Worm (Caenorhabditis elegans) whole organism, L2 larva: ENCODE measurements around the gene C30B5.2.

Experiments used
- C34F6.9 ChIP-seq: fragments of 150-350 bp; optimal IDR thresholded peaks from 2 replicates; lab custom pipeline; 2014; ENCODE audit warnings: missing biosample characterization, missing genetic modification characterization
- F13H6.1 ChIP-seq: sonication (generic microtip); optimal IDR thresholded peaks from 2 replicates; lab custom pipeline; 2016; ENCODE audit warnings: missing genetic modification characterization, missing compliant biosample characterization
- R02D3.7 ChIP-seq: fragments of 150-350 bp; optimal IDR thresholded peaks from 2 replicates; lab custom pipeline; 2014; ENCODE audit warnings: missing biosample characterization, missing genetic modification characterization
- Y55F3AM.14 ChIP-seq: fragments of 200-800 bp; sonication (Bioruptor generic); optimal IDR thresholded peaks from 2 replicates; lab custom pipeline; 2018; ENCODE audit warnings: mild to moderate bottlenecking, missing genetic modification characterization, missing compliant biosample characterization
- ZK546.5 ChIP-seq: sonication (generic microtip); optimal IDR thresholded peaks from 2 replicates; lab custom pipeline; 2017; ENCODE audit warnings: missing biosample characterization, missing genetic modification characterization
- alr-1 ChIP-seq: fragments of 150-350 bp; optimal IDR thresholded peaks from 2 replicates; lab custom pipeline; 2014; ENCODE audit warnings: missing biosample characterization, missing genetic modification characterization
- ama-1 ChIP-seq: fragments of 150-350 bp; optimal IDR thresholded peaks from 2 replicates; lab custom pipeline; 2018; ENCODE audit warnings: inconsistent platforms
- blmp-1 ChIP-seq: sonication (generic microtip); optimal IDR thresholded peaks from 2 replicates; lab custom pipeline; 2017; ENCODE audit warnings: missing genetic modification characterization, mild to moderate bottlenecking, missing compliant biosample characterization, antibody characterized with exemption, moderate library complexity; ENCODE audit not compliant: insufficient read depth
- ceh-16 ChIP-seq: fragments of 150-350 bp; optimal IDR thresholded peaks from 2 replicates; lab custom pipeline; 2014; ENCODE audit warnings: missing biosample characterization, missing genetic modification characterization
- ceh-82 ChIP-seq: fragments of 150-350 bp; optimal IDR thresholded peaks from 2 replicates; lab custom pipeline; 2014; ENCODE audit warnings: missing biosample characterization, missing genetic modification characterization
- crh-2 ChIP-seq: sonication (generic microtip); optimal IDR thresholded peaks from 2 replicates; lab custom pipeline; 2017; ENCODE audit warnings: missing biosample characterization, missing genetic modification characterization
- egl-27 ChIP-seq: sonication (generic microtip); optimal IDR thresholded peaks from 3 replicates; lab custom pipeline; 2017; ENCODE audit warnings: missing biosample characterization, missing genetic modification reagents, missing genetic modification characterization
- elt-3 ChIP-seq: sonication (generic microtip); optimal IDR thresholded peaks from 2 replicates; lab custom pipeline; 2017; ENCODE audit warnings: missing biosample characterization, missing genetic modification characterization
- fos-1 ChIP-seq: fragments of 150-350 bp; optimal IDR thresholded peaks from 2 replicates; lab custom pipeline; 2014; ENCODE audit warnings: missing biosample characterization, missing genetic modification characterization
- gmeb-1 ChIP-seq: fragments of 150-350 bp; optimal IDR thresholded peaks from 2 replicates; lab custom pipeline; 2014; ENCODE audit warnings: missing biosample characterization, missing genetic modification characterization
- lsy-2 ChIP-seq, 2 experiments: fragments of 150-350 bp in 1 of 2; sonication (generic microtip) in 1 of 2; optimal IDR thresholded peaks; 2 replicates each; lab custom pipeline; 2014 to 2017; ENCODE audit warnings: missing biosample characterization in 2 of 2, missing genetic modification characterization in 2 of 2
- mab-5 ChIP-seq: fragments of 150-350 bp; optimal IDR thresholded peaks from 2 replicates; lab custom pipeline; 2014; ENCODE audit warnings: missing biosample characterization, missing genetic modification characterization
- mbf-1 ChIP-seq: sonication (generic microtip); optimal IDR thresholded peaks from 2 replicates; lab custom pipeline; 2017; ENCODE audit warnings: missing biosample characterization, missing genetic modification characterization
- mdl-1 ChIP-seq, 2 experiments: fragments of 150-350 bp in 1 of 2; sonication (generic microtip) in 1 of 2; optimal IDR thresholded peaks; 2 replicates each; lab custom pipeline; 2017; ENCODE audit warnings: missing biosample characterization in 2 of 2, missing genetic modification characterization in 2 of 2
- nhr-10 ChIP-seq: sonication (generic microtip); optimal IDR thresholded peaks from 2 replicates; lab custom pipeline; 2017; ENCODE audit warnings: missing biosample characterization, missing genetic modification characterization
- nhr-11 ChIP-seq: fragments of 150-350 bp; optimal IDR thresholded peaks from 2 replicates; lab custom pipeline; 2014; ENCODE audit warnings: missing biosample characterization, missing genetic modification characterization
- nhr-12 ChIP-seq: fragments of 150-350 bp; optimal IDR thresholded peaks from 2 replicates; lab custom pipeline; 2014; ENCODE audit warnings: missing biosample characterization, missing genetic modification characterization
- nhr-129 ChIP-seq: fragments of 150-350 bp; optimal IDR thresholded peaks from 2 replicates; lab custom pipeline; 2014; ENCODE audit warnings: missing biosample characterization, missing genetic modification characterization
- nhr-23 ChIP-seq: fragments of 150-350 bp; optimal IDR thresholded peaks from 2 replicates; lab custom pipeline; 2014; ENCODE audit warnings: missing biosample characterization, missing genetic modification reagents, missing genetic modification characterization
- nhr-237 ChIP-seq: fragments of 150-350 bp; optimal IDR thresholded peaks from 2 replicates; lab custom pipeline; 2014; ENCODE audit warnings: missing biosample characterization, missing genetic modification characterization
- nhr-25 ChIP-seq: fragments of 150-350 bp; sonication (generic microtip); optimal IDR thresholded peaks from 3 replicates; lab custom pipeline; 2014; ENCODE audit warnings: missing biosample characterization, missing genetic modification characterization
- peb-1 ChIP-seq: fragments of 150-350 bp; optimal IDR thresholded peaks from 2 replicates; lab custom pipeline; 2014; ENCODE audit warnings: missing biosample characterization, missing genetic modification characterization
- skn-1 ChIP-seq: sonication (generic microtip); optimal IDR thresholded peaks from 2 replicates; lab custom pipeline; 2017; ENCODE audit warnings: missing biosample characterization, missing genetic modification characterization
- sma-9 ChIP-seq, 2 experiments: fragments of 150-350 bp in 1 of 2; sonication (generic microtip) in 1 of 2; optimal IDR thresholded peaks; 2 replicates each; lab custom pipeline; 2014 to 2016; ENCODE audit warnings: missing genetic modification characterization in 2 of 2, mild to moderate bottlenecking in 1 of 2, missing biosample characterization in 1 of 2, missing compliant biosample characterization in 1 of 2, missing genetic modification reagents in 1 of 2, moderate library complexity in 1 of 2
- snpc-4 ChIP-seq: fragments of 150-350 bp; optimal IDR thresholded peaks from 2 replicates; lab custom pipeline; 2014; ENCODE audit warnings: missing biosample characterization, missing genetic modification characterization
- unc-39 ChIP-seq: fragments of 150-350 bp; optimal IDR thresholded peaks from 2 replicates; lab custom pipeline; 2014; ENCODE audit warnings: missing biosample characterization, missing genetic modification characterization
- unc-62 ChIP-seq: fragments of 150-350 bp; optimal IDR thresholded peaks from 2 replicates; lab custom pipeline; 2014; ENCODE audit warnings: missing biosample characterization, missing genetic modification reagents, missing genetic modification characterization
- zag-1 ChIP-seq: fragments of 150-350 bp; optimal IDR thresholded peaks from 2 replicates; lab custom pipeline; 2014; ENCODE audit warnings: missing biosample characterization, missing genetic modification characterization
- ztf-1 ChIP-seq: fragments of 200-800 bp; sonication (Bioruptor generic); conservative IDR thresholded peaks from 2 replicates; pipeline ENCODE4 v1.3.6; 2022; ENCODE audit warnings: missing genetic modification characterization, missing compliant biosample characterization

The C30B5.2 gene

DNA sequence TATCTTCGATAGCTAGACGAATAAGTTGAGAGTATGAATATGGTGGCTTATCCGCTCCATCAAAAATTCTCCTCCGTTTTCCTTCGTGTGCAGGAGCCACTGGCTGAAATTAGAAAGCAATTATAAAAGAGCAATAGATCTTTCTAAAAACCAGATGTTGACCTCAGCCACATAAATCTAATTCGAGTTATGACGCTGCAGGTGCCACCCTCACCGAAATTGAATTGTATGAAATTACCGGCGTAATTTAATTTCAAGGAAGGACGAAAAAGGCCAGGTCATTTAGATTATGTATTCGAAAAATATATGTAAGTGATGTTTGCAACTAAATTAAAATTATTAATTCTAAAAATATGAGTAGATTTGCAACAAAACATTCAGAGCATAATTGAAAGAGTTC, 6.2 kb upstream of the C30B5.2 start:
- TF ChIP-seq skn-1 = no peak
- no peak for TF ChIP-seq elt-3 (tag; lab: Kevin White, UChicago)
- no peak for TF ChIP-seq nhr-237 (tag; lab: Kevin White, UChicago)

- TF ChIP-seq egl-27 (tag; lab: Kevin White, UChicago) (no peak), blmp-1 (tag; lab: Kevin White, UChicago) (no peak), fos-1 (no peak), alr-1 (no peak), mdl-1 (tag; optimal IDR thresholded peaks at IDR 0.05; lab: Kevin White, UChicago) (no peak), R02D3.7 (tag; lab: Kevin White, UChicago) (no peak), nhr-25 (tag; lab: Kevin White, UChicago) (no peak), gmeb-1 (no peak), snpc-4 (tag; lab: Kevin White, UChicago) (no peak), ama-1 (lab: Kevin White, UChicago) (no peak), elt-3 (tag; lab: Kevin White, UChicago) (no peak), ceh-82 (tag; lab: Kevin White, UChicago) (no peak), zag-1 (tag; lab: Kevin White, UChicago) (no peak), nhr-12 (no peak), sma-9 (GFP tag; optimal IDR thresholded peaks at IDR 0.05; lab: Kevin White, UChicago) (no peak), sma-9 (tag; optimal IDR thresholded peaks at IDR 0.05; lab: Kevin White, UChicago) (no peak), mbf-1 (tag; lab: Kevin White, UChicago) (no peak), ceh-16 (tag; lab: Kevin White, UChicago) (no peak), C34F6.9 (tag; lab: Kevin White, UChicago) (no peak)
Measured at ce11 chrII:6191293-6191692, 5.7 kb upstream of the C30B5.2 start, which contains the start of gene fkh-8. fkh-8 (minus strand) TSS chrII:6191393.

ce11 chrII:6192484-6192883, 4.5 kb upstream of the C30B5.2 start, which contains the start of gene cpb-2:
cpb-2 (plus strand) TSS chrII:6192784.
- TF ChIP-seq unc-62 (GFP tag; lab: Kevin White, UChicago) = no peak

DNA sequence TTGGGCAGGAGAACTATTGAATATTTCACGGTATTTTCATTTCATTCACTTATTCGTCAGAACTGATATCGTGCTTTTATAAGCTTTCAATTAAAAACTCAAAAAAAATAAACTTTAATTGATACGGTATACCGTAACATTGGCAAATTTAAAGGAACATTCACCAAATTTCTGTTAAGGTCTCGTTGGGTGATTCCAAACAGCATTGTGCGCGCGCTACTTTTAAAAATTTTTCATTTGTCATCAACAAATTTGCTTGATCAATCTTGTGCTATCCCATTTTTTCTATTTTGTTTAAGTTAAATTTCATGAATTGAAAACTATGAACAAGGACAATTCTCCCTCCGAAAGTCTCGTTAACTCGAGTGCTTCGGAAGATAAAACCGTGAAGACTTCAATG, 1.5 kb downstream of the C30B5.2 start, which contains the start of gene szy-4:
szy-4 (plus strand) TSS at position 229 of the 400 bp plus-strand sequence.
- TF ChIP-seq nhr-129 (tag; lab: Kevin White, UChicago) = no peak
- no peak for TF ChIP-seq ZK546.5 (tag; lab: Kevin White, UChicago)
- TF ChIP-seq ceh-82 (tag; lab: Kevin White, UChicago) = no peak
- no peak for TF ChIP-seq lsy-2 (tag; optimal IDR thresholded peaks at IDR 0.05; lab: Kevin White, UChicago)
- TF ChIP-seq blmp-1 (tag; lab: Kevin White, UChicago) = no peak
- no peak for TF ChIP-seq Y55F3AM.14 (GFP tag; lab: Kevin White, UChicago)
- no peak for TF ChIP-seq egl-27 (tag; lab: Kevin White, UChicago)
- no peak for TF ChIP-seq nhr-23 (tag; lab: Kevin White, UChicago)
- no peak for TF ChIP-seq fos-1
- no peak for TF ChIP-seq ama-1 (lab: Kevin White, UChicago)

DNA sequence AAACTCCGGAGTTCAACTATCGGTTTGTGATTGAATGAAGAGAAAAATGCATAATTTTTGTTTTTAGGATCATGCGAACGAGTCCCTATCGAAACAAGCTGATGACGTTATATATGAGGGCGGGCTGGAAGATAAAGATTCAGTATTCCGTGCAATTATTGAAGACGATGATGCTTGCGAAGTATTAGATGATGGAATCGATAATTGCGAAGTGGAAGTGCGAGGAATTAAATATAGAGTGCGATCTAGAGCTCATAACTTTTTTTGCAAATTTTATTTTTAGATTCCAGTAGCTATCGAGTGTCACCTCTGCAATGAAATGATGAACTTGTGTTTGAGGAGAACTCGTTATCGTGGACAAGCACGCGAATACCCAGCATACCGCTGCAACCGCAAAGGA, 2.0 kb downstream of the C30B5.2 start:
- no peak for TF ChIP-seq mbf-1 (tag; lab: Kevin White, UChicago)
- no peak for TF ChIP-seq elt-3 (tag; lab: Kevin White, UChicago)
- no peak for TF ChIP-seq unc-39
- no peak for TF ChIP-seq blmp-1 (tag; lab: Kevin White, UChicago)
- TF ChIP-seq nhr-11 = no peak
- no peak for TF ChIP-seq crh-2 (tag; lab: Kevin White, UChicago)
- no peak for TF ChIP-seq peb-1 (tag; lab: Kevin White, UChicago)
- no peak for TF ChIP-seq ama-1 (lab: Kevin White, UChicago)
- no peak for TF ChIP-seq nhr-10 (tag; lab: Kevin White, UChicago)
- no peak for TF ChIP-seq skn-1
- TF ChIP-seq ceh-16 (tag; lab: Kevin White, UChicago) = no peak
- no peak for TF ChIP-seq ZK546.5 (tag; lab: Kevin White, UChicago)
- no peak for TF ChIP-seq F13H6.1
- no peak for TF ChIP-seq gmeb-1
- TF ChIP-seq nhr-237 (tag; lab: Kevin White, UChicago) = no peak
- TF ChIP-seq ztf-1 (GFP tag; lab: Robert Waterston, UW) = no peak
- no peak for TF ChIP-seq mab-5 (tag; lab: Kevin White, UChicago)
- no peak for TF ChIP-seq egl-27 (tag; lab: Kevin White, UChicago)
- no peak for TF ChIP-seq snpc-4 (tag; lab: Kevin White, UChicago)
- TF ChIP-seq, all 48 proteins: peak for 0
